Worm (Caenorhabditis elegans) whole organism, L4 larva: ENCODE data around the gene F10E9.3.
A peak's percentile ranks its signal among the peaks of the same experiment; 100 is the strongest.

Experiments
- F10B5.3 ChIP-seq: sonication (generic microtip); optimal IDR thresholded peaks from 2 replicates; lab custom pipeline; 2016; ENCODE audit warnings: mild to moderate bottlenecking, missing genetic modification characterization, missing compliant biosample characterization
- T20F7.1 ChIP-seq: fragments of 200-800 bp; sonication (Bioruptor generic); optimal IDR thresholded peaks from 2 replicates; lab custom pipeline; 2018; ENCODE audit warnings: mild to moderate bottlenecking, missing genetic modification characterization, missing compliant biosample characterization
- T26A8.4 ChIP-seq: fragments of 200-800 bp; sonication (Bioruptor generic); IDR thresholded peaks from 2 replicates; pipeline ENCODE4 v1.3.6; 2022; ENCODE audit warnings: missing genetic modification characterization, missing compliant biosample characterization
- Y5F2A.4 ChIP-seq: fragments of 200-800 bp; sonication (Bioruptor generic); optimal IDR thresholded peaks from 2 replicates; lab custom pipeline; 2018; ENCODE audit warnings: mild to moderate bottlenecking, missing genetic modification characterization, missing compliant biosample characterization
- ZK337.2 ChIP-seq: fragments of 200-800 bp; sonication (Bioruptor generic); IDR thresholded peaks from 2 replicates; pipeline ENCODE4 v1.3.6; 2022; ENCODE audit warnings: missing genetic modification reagents, missing genetic modification characterization, missing compliant biosample characterization
- aha-1 ChIP-seq: fragments of 150-350 bp; peaks from one replicate; lab custom pipeline; 2014; ENCODE audit warnings: missing biosample characterization, missing genetic modification characterization
- aly-2 ChIP-seq: sonication (generic microtip); optimal IDR thresholded peaks from 2 replicates; lab custom pipeline; 2018; ENCODE audit warnings: missing biosample characterization, missing genetic modification characterization
- ceh-82 ChIP-seq: sonication (generic microtip); optimal IDR thresholded peaks from 2 replicates; lab custom pipeline; 2017; ENCODE audit warnings: missing biosample characterization, missing genetic modification characterization
- ces-1 ChIP-seq: fragments of 150-350 bp; sonication (generic microtip); optimal IDR thresholded peaks from 4 replicates; lab custom pipeline; 2014; ENCODE audit warnings: missing biosample characterization, missing genetic modification reagents, missing genetic modification characterization
- daf-12 ChIP-seq: fragments of 150-350 bp; optimal IDR thresholded peaks from 2 replicates; lab custom pipeline; 2014; ENCODE audit warnings: missing biosample characterization, missing genetic modification reagents, missing genetic modification characterization
- dmd-8 ChIP-seq: fragments of 200-800 bp; sonication (Bioruptor generic); IDR thresholded peaks from 2 replicates; pipeline ENCODE4 v1.3.6; 2022; ENCODE audit warnings: missing genetic modification characterization, missing compliant biosample characterization
- dve-1 ChIP-seq: sonication (generic microtip); optimal IDR thresholded peaks from 2 replicates; lab custom pipeline; 2017; ENCODE audit warnings: antibody characterized with exemption, mild to moderate bottlenecking, missing genetic modification characterization, missing compliant biosample characterization; ENCODE audit not compliant: insufficient read depth
- egl-43 ChIP-seq: fragments of 200-800 bp; sonication (Bioruptor generic); IDR thresholded peaks from 2 replicates; pipeline ENCODE4 v1.3.6; 2022; ENCODE audit warnings: missing genetic modification reagents, missing genetic modification characterization, missing compliant biosample characterization
- hmg-1.1 ChIP-seq: fragments of 200-800 bp; sonication (Bioruptor generic); IDR thresholded peaks from 2 replicates; pipeline ENCODE4 v1.3.6; 2022; ENCODE audit warnings: missing genetic modification reagents, missing genetic modification characterization, missing compliant biosample characterization
- lin-13 ChIP-seq: fragments of 150-350 bp; optimal IDR thresholded peaks from 2 replicates; lab custom pipeline; 2014; ENCODE audit warnings: missing biosample characterization, missing genetic modification reagents, missing genetic modification characterization
- lir-3 ChIP-seq: sonication (generic microtip); optimal IDR thresholded peaks from 2 replicates; lab custom pipeline; 2016; ENCODE audit warnings: mild to moderate bottlenecking, missing genetic modification characterization, missing compliant biosample characterization
- madf-9 ChIP-seq: fragments of 200-800 bp; sonication (Bioruptor generic); conservative IDR thresholded peaks from 2 replicates; pipeline ENCODE4 v1.3.6; 2022; ENCODE audit warnings: missing genetic modification reagents, missing genetic modification characterization, missing compliant biosample characterization
- mdt-29 ChIP-seq: fragments of 200-800 bp; sonication (Bioruptor generic); IDR thresholded peaks from 2 replicates; pipeline ENCODE4 v1.3.6; 2022; ENCODE audit warnings: missing genetic modification reagents, missing genetic modification characterization, missing compliant biosample characterization
- mes-2 ChIP-seq: sonication (generic microtip); optimal IDR thresholded peaks from 2 replicates; lab custom pipeline; 2016; ENCODE audit warnings: missing genotype, mild to moderate bottlenecking, missing genetic modification characterization, missing compliant biosample characterization; ENCODE audit not compliant: poor library complexity, severe bottlenecking
- nhr-11 ChIP-seq: fragments of 150-350 bp; optimal IDR thresholded peaks from 2 replicates; lab custom pipeline; 2014; ENCODE audit warnings: missing biosample characterization, missing genetic modification characterization
- nhr-111 ChIP-seq: fragments of 200-800 bp; sonication (Bioruptor generic); optimal IDR thresholded peaks from 2 replicates; lab custom pipeline; 2018; ENCODE audit warnings: mild to moderate bottlenecking, missing genetic modification characterization, missing compliant biosample characterization
- nhr-28 ChIP-seq: fragments of 150-350 bp; optimal IDR thresholded peaks from 2 replicates; lab custom pipeline; 2014; ENCODE audit warnings: missing biosample characterization, missing genetic modification characterization
- nhr-48 ChIP-seq: sonication (generic microtip); optimal IDR thresholded peaks from 2 replicates; lab custom pipeline; 2016; ENCODE audit warnings: mild to moderate bottlenecking, missing genetic modification characterization, missing compliant biosample characterization
- nhr-6 ChIP-seq: fragments of 150-350 bp; optimal IDR thresholded peaks from 2 replicates; lab custom pipeline; 2014; ENCODE audit warnings: missing biosample characterization, missing genetic modification characterization
- nhr-77 ChIP-seq: fragments of 150-350 bp; optimal IDR thresholded peaks from 2 replicates; lab custom pipeline; 2014; ENCODE audit warnings: missing biosample characterization, missing genetic modification characterization
- pha-4 ChIP-seq, 2 experiments: fragments of 150-350 bp in 1 of 2; fragments of 200-800 bp in 1 of 2; sonication (Bioruptor generic) in 1 of 2; IDR thresholded peaks in 1 of 2; optimal IDR thresholded peaks in 1 of 2; 2 replicates each; pipeline versions ENCODE4 v1.3.6 to Lab custom; 2014 to 2022; ENCODE audit warnings: missing genetic modification characterization in 2 of 2, missing genetic modification reagents in 2 of 2, missing biosample characterization in 1 of 2, missing compliant biosample characterization in 1 of 2
- php-3 ChIP-seq: fragments of 200-800 bp; sonication (Bioruptor generic); IDR thresholded peaks from 2 replicates; pipeline ENCODE4 v1.3.6; 2022; ENCODE audit warnings: missing genetic modification reagents, missing genetic modification characterization, missing compliant biosample characterization
- pqm-1 ChIP-seq: sonication (generic microtip); optimal IDR thresholded peaks from 2 replicates; lab custom pipeline; 2017; ENCODE audit warnings: missing biosample characterization, missing genetic modification characterization
- rbr-2 ChIP-seq: sonication (generic microtip); optimal IDR thresholded peaks from 2 replicates; lab custom pipeline; 2016; ENCODE audit warnings: missing genotype, missing genetic modification characterization, missing compliant biosample characterization
- snpc-4 ChIP-seq: fragments of 150-350 bp; optimal IDR thresholded peaks from 2 replicates; lab custom pipeline; 2014; ENCODE audit warnings: missing biosample characterization, missing genetic modification characterization
- spr-1 ChIP-seq: sonication (generic microtip); optimal IDR thresholded peaks from 2 replicates; lab custom pipeline; 2016; ENCODE audit warnings: mild to moderate bottlenecking, missing genetic modification characterization, missing compliant biosample characterization
- unc-62 ChIP-seq, 3 experiments: fragments of 150-350 bp in 1 of 3; sonication (generic microtip); optimal IDR thresholded peaks in 2 of 3; peaks in 1 of 3; 1 replicate in 1 of 3; 2 replicates in 2 of 3; lab custom pipeline; 2014 to 2017; ENCODE audit warnings: missing biosample characterization in 3 of 3, missing genetic modification characterization in 3 of 3, missing genetic modification reagents in 3 of 3, missing genotype in 1 of 3
- zfp-3 ChIP-seq: fragments of 200-800 bp; sonication (Bioruptor generic); conservative IDR thresholded peaks from 2 replicates; pipeline ENCODE4 v1.3.6; 2022; ENCODE audit warnings: missing genetic modification reagents, missing genetic modification characterization, missing compliant biosample characterization
- zip-11 ChIP-seq: fragments of 200-800 bp; sonication (Bioruptor generic); IDR thresholded peaks from 2 replicates; pipeline ENCODE4 v1.3.6; 2022; ENCODE audit warnings: missing genetic modification characterization, missing compliant biosample characterization
- zip-2 ChIP-seq: fragments of 150-350 bp; optimal IDR thresholded peaks from 2 replicates; lab custom pipeline; 2014; ENCODE audit warnings: missing biosample characterization, missing genetic modification characterization

F10E9.3 gene

ce11 chrIII:8299734-8300133 lies 11.1 kb upstream of the F10E9.3 start (continued):
- TF ChIP-seq ces-1 (no peak), snpc-4 (tag; lab: Kevin White, UChicago) (no peak), spr-1 (tag; lab: Kevin White, UChicago) (no peak), dve-1 (tag; lab: Kevin White, UChicago) (peak; percentile 50), lir-3 (tag; lab: Kevin White, UChicago) (no peak), hmg-1.1 (GFP tag; lab: Robert Waterston, UW) (no peak), pqm-1 (tag; lab: Kevin White, UChicago) (peak; percentile 67), php-3 (0 out of 2 replicates have a peak, but pooled peaks have one; percentile 43), daf-12 (tag; lab: Kevin White, UChicago) (no peak), zip-11 (GFP tag; lab: Robert Waterston, UW) (no peak), aha-1 (peak; percentile 52), ZK337.2 (GFP tag; lab: Robert Waterston, UW) (no peak), nhr-77 (peak; percentile 14)

DNA sequence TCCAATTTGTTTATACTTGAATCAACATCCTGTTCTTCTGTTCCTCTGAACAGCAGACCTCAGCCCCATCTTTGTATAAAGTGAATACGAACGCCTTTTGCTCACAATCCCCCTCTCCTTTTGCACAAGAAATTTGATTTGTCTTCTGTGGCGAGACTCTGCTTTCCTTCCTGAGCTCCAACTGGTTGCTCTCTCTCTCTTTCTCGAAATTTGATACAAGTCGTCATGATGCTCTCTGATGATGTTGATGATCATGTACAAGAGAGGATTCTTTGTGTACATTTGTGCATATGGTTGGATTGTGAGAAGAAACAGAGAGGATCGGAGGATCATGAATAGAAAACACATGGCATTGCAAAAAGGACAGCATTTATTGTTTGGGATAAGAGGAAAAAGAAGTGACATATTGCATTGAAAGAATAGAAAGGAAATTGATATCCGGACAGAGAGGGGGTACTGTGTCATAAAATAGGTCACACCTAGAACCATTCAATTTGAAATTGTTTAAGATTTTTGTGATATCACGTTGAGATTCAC lies 9.9 kb upstream of the F10E9.3 start:
- TF ChIP-seq nhr-111 (no peak), T26A8.4 (no peak), ceh-82 (tag; lab: Kevin White, UChicago) (no peak), lin-13 (GFP tag; lab: Kevin White, UChicago) (no peak)

ce11 chrIII:8303440-8303839 lies 7.4 kb upstream of the F10E9.3 start:
- TF ChIP-seq mdt-29 (GFP tag; lab: Robert Waterston, UW) (no peak), F10B5.3 (tag; lab: Kevin White, UChicago) (no peak), aly-2 (tag; lab: Kevin White, UChicago) (no peak), madf-9 (GFP tag; lab: Robert Waterston, UW) (no peak), nhr-111 (no peak), nhr-6 (tag; lab: Kevin White, UChicago) (no peak), dmd-8 (GFP tag; lab: Robert Waterston, UW) (no peak), T20F7.1 (GFP tag; lab: Kevin White, UChicago) (no peak), unc-62 (GFP tag; optimal IDR thresholded peaks at IDR 0.05 in 1 of 2; lab: Kevin White, UChicago) (no peak), unc-62 (tag; optimal IDR thresholded peaks at IDR 0.05; lab: Kevin White, UChicago) (no peak), nhr-48 (tag; lab: Kevin White, UChicago) (no peak), rbr-2 (no peak), Y5F2A.4 (GFP tag; lab: Kevin White, UChicago) (no peak), php-3 (no peak), zip-2 (tag; lab: Kevin White, UChicago) (no peak), nhr-11 (tag; lab: Kevin White, UChicago) (no peak)

DNA sequence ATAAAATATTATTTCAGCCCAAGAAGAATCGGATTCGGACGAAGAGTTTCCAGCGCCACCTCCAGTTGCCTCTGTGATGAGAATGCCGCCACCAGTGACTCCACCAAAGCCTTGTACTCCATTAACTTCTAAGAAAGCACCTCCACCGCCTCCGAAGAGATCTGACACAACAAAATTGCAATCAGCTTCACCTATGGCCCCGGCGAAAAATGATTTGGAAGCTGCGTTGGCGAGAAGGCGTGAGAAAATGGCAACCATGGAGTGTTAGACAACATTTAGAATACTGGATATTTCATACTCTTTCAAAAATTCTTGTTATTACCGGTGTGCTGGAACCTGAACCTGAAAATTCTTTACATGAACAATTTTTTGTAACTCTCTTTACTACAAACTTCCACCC lies 5.5 kb upstream of the F10E9.3 start:
- TF ChIP-seq nhr-28 (no peak), egl-43 (GFP tag; lab: Robert Waterston, UW) (0 out of 2 replicates have a peak, but pooled peaks have one; percentile 19), aha-1 (peak; percentile 90)

DNA sequence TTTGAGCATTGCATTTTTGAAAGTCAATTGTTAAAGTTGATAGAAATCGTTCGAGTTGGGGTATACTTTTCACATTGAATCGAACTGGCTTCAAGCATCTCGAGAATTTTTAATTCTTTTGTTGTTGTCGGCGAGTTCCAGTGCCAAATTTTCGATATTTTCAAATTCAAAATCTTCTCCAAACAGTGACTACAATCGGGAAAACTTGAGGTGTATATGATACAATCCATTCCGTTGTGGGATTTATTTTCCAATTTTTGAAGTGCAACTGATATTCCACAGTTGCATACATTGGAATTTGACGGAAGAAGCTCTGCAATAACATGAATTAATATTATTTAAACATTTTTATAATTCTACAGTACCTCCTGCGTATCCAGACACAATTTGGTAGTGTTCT lies 5.0 kb upstream of the F10E9.3 start:
- no peak for TF ChIP-seq pha-4 (GFP tag; IDR thresholded peaks at IDR 0.05; lab: Robert Waterston, UW)
- no peak for TF ChIP-seq pha-4 (tag; optimal IDR thresholded peaks at IDR 0.05; lab: Kevin White, UChicago)
- 0 out of 2 replicates have a peak, but pooled peaks have one; percentile 35 for TF ChIP-seq zfp-3 (GFP tag; lab: Robert Waterston, UW)
- peak in 1 of 2 experiments; percentile 87 for TF ChIP-seq unc-62 (GFP tag; optimal IDR thresholded peaks at IDR 0.05 in 1 of 2; lab: Kevin White, UChicago)
- TF ChIP-seq unc-62 (tag; optimal IDR thresholded peaks at IDR 0.05; lab: Kevin White, UChicago): no peak
- TF ChIP-seq mes-2 (tag; lab: Kevin White, UChicago): no peak
- peak; percentile 94 for TF ChIP-seq aha-1
